Worm (Caenorhabditis elegans) whole organism, midembryonic: ENCODE measurements around the gene srv-32.

ENCODE experiments used
- T22C8.4 ChIP-seq: fragments of 200-800 bp; sonication (Bioruptor generic); IDR thresholded peaks from 2 replicates; pipeline ENCODE4 v1.3.6; 2022; ENCODE audit warnings: missing genetic modification characterization, missing compliant biosample characterization
- cog-1 ChIP-seq: sonication (generic microtip); optimal IDR thresholded peaks from 2 replicates; lab custom pipeline; 2016; ENCODE audit warnings: missing genetic modification characterization, missing compliant biosample characterization

DNA sequence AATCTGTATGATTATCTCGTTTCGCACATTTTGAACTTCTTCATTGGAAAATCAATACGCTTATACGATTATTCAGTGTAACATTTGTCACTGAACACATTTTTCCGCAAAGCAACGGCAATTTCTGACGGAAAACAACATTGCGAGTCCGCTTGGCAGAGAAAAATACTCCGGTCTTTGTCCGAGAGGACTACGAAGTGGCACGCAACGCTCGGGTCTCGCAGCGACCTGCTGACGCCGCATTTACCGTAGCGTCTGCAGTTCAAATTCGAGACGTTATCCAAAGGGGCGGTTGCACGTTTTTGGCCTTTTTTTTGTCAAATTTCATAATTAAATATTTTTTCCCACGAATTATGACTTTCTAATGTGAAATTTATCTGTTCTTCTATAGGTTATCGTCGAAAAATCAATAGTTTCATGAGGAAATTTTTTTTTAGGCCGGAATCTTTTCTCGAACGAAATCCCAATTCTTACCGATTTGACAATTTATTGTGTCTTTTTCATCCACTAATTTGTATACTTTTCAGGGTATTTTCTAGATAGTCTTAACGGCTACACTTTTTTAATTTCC is 41.7 kb upstream of the srv-32 start, which contains the start of gene sqd-1:
- no peak for TF ChIP-seq T22C8.4 (GFP tag; lab: Robert Waterston, UW)
- peak; percentile 60 for TF ChIP-seq cog-1 (tag; lab: Kevin White, UChicago)
